Worm (Caenorhabditis elegans) whole organism, young adult: ENCODE data around the gene sre-42.

Source experiments
- B0261.1 ChIP-seq: sonication (generic microtip); optimal IDR thresholded peaks from 2 replicates; lab custom pipeline; 2016; ENCODE audit warnings: mild to moderate bottlenecking, missing genetic modification characterization, moderate library complexity, missing compliant biosample characterization
- C17E4.6 ChIP-seq: fragments of 200-800 bp; sonication (Bioruptor generic); IDR thresholded peaks from 2 replicates; pipeline ENCODE4 v1.3.6; 2022; ENCODE audit warnings: missing genetic modification reagents, missing genetic modification characterization, missing compliant biosample characterization
- D2030.7 ChIP-seq: fragments of 200-800 bp; sonication (Bioruptor generic); IDR thresholded peaks from 2 replicates; pipeline ENCODE4 v1.3.6; 2022; ENCODE audit warnings: missing genetic modification reagents, missing genetic modification characterization, missing compliant biosample characterization
- F37B4.10 ChIP-seq: fragments of 200-800 bp; sonication (Bioruptor generic); IDR thresholded peaks from 2 replicates; pipeline ENCODE4 v1.3.6; 2022; ENCODE audit warnings: missing genetic modification characterization, missing compliant biosample characterization
- F39B2.1 ChIP-seq: fragments of 200-800 bp; sonication (Bioruptor generic); IDR thresholded peaks from 2 replicates; pipeline ENCODE4 v1.3.6; 2022; ENCODE audit warnings: missing genetic modification reagents, missing genetic modification characterization, missing compliant biosample characterization
- F49E8.2 ChIP-seq: sonication (generic microtip); optimal IDR thresholded peaks from 3 replicates; lab custom pipeline; 2017; ENCODE audit warnings: missing genetic modification characterization, mild to moderate bottlenecking, missing compliant biosample characterization, antibody characterized with exemption, moderate library complexity; ENCODE audit not compliant: insufficient read depth
- F57A8.1 ChIP-seq: fragments of 200-800 bp; sonication (Bioruptor generic); optimal IDR thresholded peaks from 2 replicates; lab custom pipeline; 2018; ENCODE audit warnings: mild to moderate bottlenecking, missing genetic modification characterization, moderate library complexity, missing compliant biosample characterization
- K11D2.4 ChIP-seq: fragments of 200-800 bp; sonication (Bioruptor generic); IDR thresholded peaks from 2 replicates; pipeline ENCODE4 v1.3.6; 2022; ENCODE audit warnings: missing genetic modification reagents, missing genetic modification characterization, missing compliant biosample characterization
- T07F8.4 ChIP-seq: sonication (generic microtip); optimal IDR thresholded peaks from 2 replicates; lab custom pipeline; 2016; ENCODE audit warnings: mild to moderate bottlenecking, missing genetic modification characterization, moderate library complexity, missing compliant biosample characterization
- Y56A3A.18 ChIP-seq: fragments of 200-800 bp; sonication (Bioruptor generic); IDR thresholded peaks from 2 replicates; pipeline ENCODE4 v1.3.6; 2022; ENCODE audit warnings: missing genetic modification reagents, missing genetic modification characterization, missing compliant biosample characterization
- ZK185.1 ChIP-seq: sonication (generic microtip); optimal IDR thresholded peaks from 2 replicates; lab custom pipeline; 2016; ENCODE audit warnings: mild to moderate bottlenecking, missing genetic modification characterization, missing compliant biosample characterization; ENCODE audit not compliant: poor library complexity, severe bottlenecking
- aptf-2 ChIP-seq: fragments of 200-800 bp; sonication (Bioruptor generic); conservative IDR thresholded peaks from 2 replicates; pipeline ENCODE4 v1.3.6; 2022; ENCODE audit warnings: missing genetic modification reagents, missing genetic modification characterization, missing compliant biosample characterization
- attf-5 ChIP-seq: fragments of 200-800 bp; sonication (Bioruptor generic); optimal IDR thresholded peaks from 2 replicates; lab custom pipeline; 2018; ENCODE audit warnings: mild to moderate bottlenecking, missing genetic modification characterization, missing compliant biosample characterization
- cebp-1 ChIP-seq, 2 experiments: fragments of 200-800 bp in 1 of 2; sonication (Bioruptor generic) in 1 of 2; sonication (generic microtip) in 1 of 2; IDR thresholded peaks in 1 of 2; optimal IDR thresholded peaks in 1 of 2; 2 replicates each; pipeline versions ENCODE4 v1.3.6 to Lab custom; 2017 to 2022; ENCODE audit warnings: missing compliant biosample characterization in 2 of 2, missing genetic modification characterization in 2 of 2, mild to moderate bottlenecking in 1 of 2, missing genetic modification reagents in 1 of 2, moderate library complexity in 1 of 2
- ceh-79 ChIP-seq: sonication (generic microtip); optimal IDR thresholded peaks from 2 replicates; lab custom pipeline; 2017; ENCODE audit warnings: mild to moderate bottlenecking, missing genetic modification characterization, missing compliant biosample characterization
- ceh-91 ChIP-seq: fragments of 200-800 bp; sonication (Bioruptor generic); IDR thresholded peaks from 2 replicates; pipeline ENCODE4 v1.3.6; 2022; ENCODE audit warnings: missing genetic modification reagents, missing genetic modification characterization, missing compliant biosample characterization
- die-1 ChIP-seq: sonication (generic microtip); optimal IDR thresholded peaks from 2 replicates; lab custom pipeline; 2016; ENCODE audit warnings: missing genotype, mild to moderate bottlenecking, missing genetic modification characterization, missing compliant biosample characterization
- dox-1 ChIP-seq: fragments of 200-800 bp; sonication (Bioruptor generic); IDR thresholded peaks from 2 replicates; pipeline ENCODE4 v1.3.6; 2022; ENCODE audit warnings: missing genetic modification reagents, missing genetic modification characterization, missing compliant biosample characterization
- gei-17 ChIP-seq: fragments of 200-800 bp; sonication (Bioruptor generic); optimal IDR thresholded peaks from 2 replicates; lab custom pipeline; 2018; ENCODE audit warnings: mild to moderate bottlenecking, missing genetic modification characterization, missing compliant biosample characterization
- him-1 ChIP-seq: sonication (generic microtip); optimal IDR thresholded peaks from 2 replicates; lab custom pipeline; 2016; ENCODE audit warnings: missing genotype, missing genetic modification reagents, missing genetic modification characterization, missing compliant biosample characterization
- lag-1 ChIP-seq: fragments of 200-800 bp; sonication (Bioruptor generic); IDR thresholded peaks from 2 replicates; pipeline ENCODE4 v1.3.6; 2022; ENCODE audit warnings: missing genetic modification reagents, missing genetic modification characterization, missing compliant biosample characterization
- let-526 ChIP-seq: fragments of 200-800 bp; sonication (Bioruptor generic); IDR thresholded peaks from 2 replicates; pipeline ENCODE4 v1.3.6; 2022; ENCODE audit warnings: missing genetic modification reagents, missing genetic modification characterization, missing compliant biosample characterization
- let-607 ChIP-seq, 2 experiments: fragments of 200-800 bp in 1 of 2; sonication (Bioruptor generic) in 1 of 2; sonication (generic microtip) in 1 of 2; optimal IDR thresholded peaks; 2 replicates each; lab custom pipeline; 2016 to 2018; ENCODE audit warnings: mild to moderate bottlenecking in 2 of 2, missing compliant biosample characterization in 2 of 2, missing genetic modification characterization in 2 of 2, moderate library complexity in 2 of 2, missing genotype in 1 of 2
- lin-26 ChIP-seq: fragments of 200-800 bp; sonication (Bioruptor generic); IDR thresholded peaks from 2 replicates; pipeline ENCODE4 v1.3.6; 2022; ENCODE audit warnings: missing genetic modification reagents, missing genetic modification characterization, missing compliant biosample characterization
- lin-35 ChIP-seq, 3 experiments: fragments of 150-350 bp in 2 of 3; sonication (generic microtip) in 1 of 3; optimal IDR thresholded peaks; 2 replicates each; lab custom pipeline; 2014 to 2018; ENCODE audit warnings: missing biosample characterization in 3 of 3, missing genetic modification characterization in 3 of 3, missing genetic modification reagents in 3 of 3
- lir-1 ChIP-seq: fragments of 200-800 bp; sonication (Bioruptor generic); conservative IDR thresholded peaks from 2 replicates; pipeline ENCODE4 v1.3.6; 2022; ENCODE audit warnings: missing genetic modification reagents, missing genetic modification characterization, missing compliant biosample characterization
- lsl-1 ChIP-seq: fragments of 200-800 bp; sonication (Bioruptor generic); optimal IDR thresholded peaks from 2 replicates; lab custom pipeline; 2018; ENCODE audit warnings: mild to moderate bottlenecking, missing genetic modification characterization, moderate library complexity, missing compliant biosample characterization
- lsy-27 ChIP-seq: sonication (generic microtip); optimal IDR thresholded peaks from 2 replicates; lab custom pipeline; 2017; ENCODE audit warnings: missing genetic modification characterization, mild to moderate bottlenecking, missing compliant biosample characterization, antibody characterized with exemption, missing genotype, borderline replicate concordance; ENCODE audit not compliant: insufficient read depth
- madf-3 ChIP-seq: fragments of 200-800 bp; sonication (Bioruptor generic); IDR thresholded peaks from 2 replicates; pipeline ENCODE4 v1.3.6; 2022; ENCODE audit warnings: missing genetic modification reagents, missing genetic modification characterization, missing compliant biosample characterization
- mel-28 ChIP-seq: sonication (generic microtip); optimal IDR thresholded peaks from 2 replicates; lab custom pipeline; 2016; ENCODE audit warnings: borderline replicate concordance, mild to moderate bottlenecking, missing genetic modification characterization, missing compliant biosample characterization
- nfya-2 ChIP-seq: fragments of 200-800 bp; sonication (Bioruptor generic); IDR thresholded peaks from 2 replicates; pipeline ENCODE4 v1.3.6; 2022; ENCODE audit warnings: missing genetic modification reagents, missing genetic modification characterization, missing compliant biosample characterization
- nhr-179 ChIP-seq: sonication (generic microtip); optimal IDR thresholded peaks from 2 replicates; lab custom pipeline; 2016; ENCODE audit warnings: mild to moderate bottlenecking, missing genetic modification characterization, missing compliant biosample characterization
- nhr-80 ChIP-seq: sonication (generic microtip); optimal IDR thresholded peaks from 2 replicates; lab custom pipeline; 2016; ENCODE audit warnings: missing genetic modification characterization, missing compliant biosample characterization
- repo-1 ChIP-seq: sonication (generic microtip); optimal IDR thresholded peaks from 2 replicates; lab custom pipeline; 2017; ENCODE audit warnings: mild to moderate bottlenecking, missing genetic modification characterization, missing compliant biosample characterization
- snpc-1.3 ChIP-seq: sonication (generic microtip); optimal IDR thresholded peaks from 2 replicates; lab custom pipeline; 2017; ENCODE audit warnings: missing genetic modification characterization, mild to moderate bottlenecking, missing compliant biosample characterization, antibody characterized with exemption, moderate library complexity, missing genotype, missing genetic modification reagents; ENCODE audit not compliant: insufficient read depth
- snpc-4 ChIP-seq, 5 experiments: fragments of 150-350 bp in 1 of 5; sonication (generic microtip) in 4 of 5; optimal IDR thresholded peaks; 2 replicates each; lab custom pipeline; 2014 to 2018; ENCODE audit warnings: missing genetic modification characterization in 5 of 5, missing biosample characterization in 3 of 5, antibody characterized with exemption in 2 of 5, mild to moderate bottlenecking in 2 of 5, missing compliant biosample characterization in 2 of 5, missing genotype in 2 of 5, moderate library complexity in 2 of 5, missing genetic modification reagents in 1 of 5
- unc-62 ChIP-seq: fragments of 150-350 bp; optimal IDR thresholded peaks from 2 replicates; lab custom pipeline; 2014; ENCODE audit warnings: missing biosample characterization, missing genetic modification reagents, missing genetic modification characterization
- zfh-2 ChIP-seq: fragments of 200-800 bp; sonication (Bioruptor generic); conservative IDR thresholded peaks from 2 replicates; pipeline ENCODE4 v1.3.6; 2022; ENCODE audit warnings: missing genetic modification reagents, missing genetic modification characterization, missing compliant biosample characterization
- zim-3 ChIP-seq: sonication (generic microtip); optimal IDR thresholded peaks from 2 replicates; lab custom pipeline; 2017; ENCODE audit warnings: mild to moderate bottlenecking, missing genetic modification characterization, moderate library complexity, missing compliant biosample characterization
- ztf-22 ChIP-seq: fragments of 200-800 bp; sonication (Bioruptor generic); optimal IDR thresholded peaks from 2 replicates; lab custom pipeline; 2018; ENCODE audit warnings: mild to moderate bottlenecking, missing genetic modification characterization, moderate library complexity, missing compliant biosample characterization

The sre-42 gene

ce11 chrII:12362262-12362661 is 24.4 kb downstream of the sre-42 start (continued):
- TF ChIP-seq snpc-4 (GFP tag; optimal IDR thresholded peaks at IDR 0.05; lab: Kevin White, UChicago) = no peak
- peak in 1 of 4 experiments; percentile 33 for TF ChIP-seq snpc-4 (tag; optimal IDR thresholded peaks at IDR 0.05; lab: Kevin White, UChicago)
- peak; percentile 19 for TF ChIP-seq F49E8.2 (tag; lab: Kevin White, UChicago)
- TF ChIP-seq die-1 (tag; lab: Kevin White, UChicago) = peak; percentile 71
- peak; percentile 70 for TF ChIP-seq B0261.1 (tag; lab: Kevin White, UChicago)
- peak; percentile 58; the same call in 1 of the 2 replicates for TF ChIP-seq lin-26 (GFP tag; lab: Robert Waterston, UW)

ce11 chrII:12353816-12354215 is 32.9 kb downstream of the sre-42 start:
- TF ChIP-seq cebp-1 (GFP tag; IDR thresholded peaks at IDR 0.05; lab: Robert Waterston, UW) = no peak
- peak; percentile 23 for TF ChIP-seq cebp-1 (tag; optimal IDR thresholded peaks at IDR 0.05; lab: Kevin White, UChicago)
- peak; percentile 7 for TF ChIP-seq attf-5 (GFP tag; lab: Kevin White, UChicago)
- peak; percentile 91 for TF ChIP-seq unc-62
- peak; percentile 88 for TF ChIP-seq nhr-80 (tag; lab: Kevin White, UChicago)
- no peak for TF ChIP-seq him-1
- no peak for TF ChIP-seq snpc-4 (GFP tag; optimal IDR thresholded peaks at IDR 0.05; lab: Kevin White, UChicago)
- peak in 1 of 4 experiments; percentile 50 for TF ChIP-seq snpc-4 (tag; optimal IDR thresholded peaks at IDR 0.05; lab: Kevin White, UChicago)
- TF ChIP-seq lin-35 (GFP tag; optimal IDR thresholded peaks at IDR 0.05; lab: Kevin White, UChicago) = no peak
- TF ChIP-seq ztf-22 (GFP tag; lab: Kevin White, UChicago) = peak; percentile 8
- peak; percentile 88 to 95 for TF ChIP-seq let-607 (tag; optimal IDR thresholded peaks at IDR 0.05; lab: Kevin White, UChicago)
- TF ChIP-seq mel-28 = no peak
- TF ChIP-seq lir-1 (GFP tag; lab: Robert Waterston, UW) = 0 out of 2 replicates have a peak, but pooled peaks have one; percentile 46
- TF ChIP-seq dox-1 (GFP tag; lab: Robert Waterston, UW) = peak; percentile 45; the same call in 1 of the 2 replicates
- TF ChIP-seq, all 124 proteins: peak for 9

ce11 chrII:12353104-12353503 is 33.6 kb downstream of the sre-42 start:
- no peak for TF ChIP-seq ZK185.1 (tag; lab: Kevin White, UChicago)
- peak; percentile 92 for TF ChIP-seq unc-62
- no peak for TF ChIP-seq F37B4.10 (GFP tag; lab: Robert Waterston, UW)
- TF ChIP-seq aptf-2 (GFP tag; lab: Robert Waterston, UW) = no peak
- TF ChIP-seq, all 124 proteins: peak for 1

ce11 chrII:12352115-12352514 is 34.6 kb downstream of the sre-42 start, which contains the start of gene ras-1:
Gene ras-1, minus strand, starts transcription at chrII:12352243.
- TF ChIP-seq nhr-179 (tag; lab: Kevin White, UChicago) = no peak
- TF ChIP-seq repo-1 (tag; lab: Kevin White, UChicago) = no peak
- no peak for TF ChIP-seq lin-26 (GFP tag; lab: Robert Waterston, UW)
- TF ChIP-seq snpc-1.3 (tag; lab: Kevin White, UChicago) = no peak
- TF ChIP-seq lsy-27 (tag; lab: Kevin White, UChicago) = no peak
- TF ChIP-seq K11D2.4 (GFP tag; lab: Robert Waterston, UW) = peak; percentile 74
- TF ChIP-seq lag-1 = no peak
- no peak for TF ChIP-seq zim-3 (tag; lab: Kevin White, UChicago)
- no peak for TF ChIP-seq Y56A3A.18 (GFP tag; lab: Robert Waterston, UW)
- TF ChIP-seq C17E4.6 = no peak
- TF ChIP-seq T07F8.4 (tag; lab: Kevin White, UChicago) = no peak
- TF ChIP-seq F39B2.1 (GFP tag; lab: Robert Waterston, UW) = no peak
- no peak for TF ChIP-seq let-526 (GFP tag; lab: Robert Waterston, UW)
- TF ChIP-seq gei-17 (GFP tag; lab: Kevin White, UChicago) = no peak
- no peak for TF ChIP-seq unc-62
- no peak for TF ChIP-seq lsl-1 (GFP tag; lab: Kevin White, UChicago)
- no peak for TF ChIP-seq ceh-79 (tag; lab: Kevin White, UChicago)
- TF ChIP-seq attf-5 (GFP tag; lab: Kevin White, UChicago) = peak; percentile 38
- peak; percentile 64 for TF ChIP-seq nhr-80 (tag; lab: Kevin White, UChicago)
- TF ChIP-seq zfh-2 = peak; percentile 70
- no peak for TF ChIP-seq madf-3 (GFP tag; lab: Robert Waterston, UW)
- TF ChIP-seq D2030.7 (GFP tag; lab: Robert Waterston, UW) = no peak
- TF ChIP-seq F57A8.1 = no peak
- TF ChIP-seq nfya-2 (GFP tag; lab: Robert Waterston, UW) = no peak
- no peak for TF ChIP-seq ceh-91 (GFP tag; lab: Robert Waterston, UW)
- no peak for TF ChIP-seq lir-1 (GFP tag; lab: Robert Waterston, UW)
